Fruit fly (Drosophila melanogaster) whole organism, prepupa: ENCODE measurements around the gene Inx3.
A peak's percentile ranks its signal among the peaks of the same experiment; 100 is the strongest.

Source experiments
- Blimp-1 ChIP-seq: fragments of 200-800 bp; sonication (Bioruptor generic); optimal IDR thresholded peaks from 3 replicates; lab custom pipeline; 2017; ENCODE audit warnings: missing biosample characterization, missing genetic modification characterization, mild to moderate bottlenecking, moderate library complexity, missing genetic modification reagents
- CG10631 ChIP-seq: fragments of 200-800 bp; sonication (Bioruptor generic); optimal IDR thresholded peaks from 2 replicates; lab custom pipeline; 2016; ENCODE audit warnings: missing biosample characterization, missing genetic modification characterization
- CG10669 ChIP-seq: fragments of 200-800 bp; sonication (Bioruptor generic); optimal IDR thresholded peaks from 3 replicates; lab custom pipeline; 2018; ENCODE audit warnings: missing biosample characterization, mild to moderate bottlenecking, missing genetic modification characterization, moderate library complexity
- CG11294 ChIP-seq: fragments of 200-800 bp; sonication (Bioruptor generic); IDR thresholded peaks from 2 replicates; pipeline ENCODE4 v1.3.6; 2022; ENCODE audit warnings: missing biosample characterization, missing genetic modification characterization
- CG11762 ChIP-seq: fragments of 200-800 bp; sonication (Bioruptor generic); optimal IDR thresholded peaks from 3 replicates; lab custom pipeline; 2016; ENCODE audit warnings: missing biosample characterization, missing genetic modification characterization; ENCODE audit not compliant: insufficient read depth
- CG15336 ChIP-seq: fragments of 200-800 bp; sonication (Bioruptor generic); IDR thresholded peaks from 2 replicates; pipeline ENCODE4 v1.3.6; 2022; ENCODE audit warnings: missing biosample characterization, missing genetic modification characterization
- CG16779 ChIP-seq: fragments of 200-800 bp; sonication (Bioruptor generic); optimal IDR thresholded peaks from 3 replicates; lab custom pipeline; 2017; ENCODE audit warnings: missing biosample characterization, mild to moderate bottlenecking, missing genetic modification characterization
- CG3032 ChIP-seq: fragments of 200-800 bp; optimal IDR thresholded peaks from 2 replicates; lab custom pipeline; 2019; ENCODE audit warnings: missing biosample characterization, mild to moderate bottlenecking, missing genetic modification characterization, moderate library complexity
- CG31627 ChIP-seq: fragments of 200-800 bp; sonication (Bioruptor generic); optimal IDR thresholded peaks from 3 replicates; lab custom pipeline; 2016; ENCODE audit warnings: missing biosample characterization, missing genetic modification characterization
- CG34406 ChIP-seq: fragments of 200-800 bp; sonication (Bioruptor generic); optimal IDR thresholded peaks from 3 replicates; lab custom pipeline; 2016; ENCODE audit warnings: missing biosample characterization, missing genetic modification characterization
- CG6276 ChIP-seq: fragments of 200-800 bp; sonication (Bioruptor generic); optimal IDR thresholded peaks from 2 replicates; lab custom pipeline; 2017; ENCODE audit warnings: missing biosample characterization, mild to moderate bottlenecking, missing genetic modification characterization
- CG6808 ChIP-seq: fragments of 200-800 bp; sonication (Bioruptor generic); optimal IDR thresholded peaks from 3 replicates; lab custom pipeline; 2017; ENCODE audit warnings: missing biosample characterization, missing genetic modification characterization, mild to moderate bottlenecking, moderate library complexity, missing genetic modification reagents
- CG7368 ChIP-seq: fragments of 200-800 bp; sonication (Bioruptor generic); optimal IDR thresholded peaks from 3 replicates; lab custom pipeline; 2016; ENCODE audit warnings: missing biosample characterization, missing genetic modification characterization
- CG8632 ChIP-seq: fragments of 200-800 bp; sonication (Bioruptor generic); optimal IDR thresholded peaks from 3 replicates; lab custom pipeline; 2016; ENCODE audit warnings: missing biosample characterization, missing genetic modification characterization
- CG9139 ChIP-seq: fragments of 200-800 bp; sonication (Bioruptor generic); optimal IDR thresholded peaks from 3 replicates; lab custom pipeline; 2017; ENCODE audit warnings: missing biosample characterization, mild to moderate bottlenecking, missing genetic modification characterization
- Eip75B ChIP-seq: fragments of 200-800 bp; sonication (Bioruptor generic); optimal IDR thresholded peaks from 3 replicates; lab custom pipeline; 2016; ENCODE audit warnings: missing biosample characterization, missing genetic modification characterization
- Eip78C ChIP-seq: fragments of 200-800 bp; sonication (Bioruptor generic); peaks from one replicate; lab custom pipeline; 2016; ENCODE audit warnings: missing biosample characterization, missing genetic modification characterization
- Ets21C ChIP-seq: fragments of 200-800 bp; sonication (Bioruptor generic); optimal IDR thresholded peaks from 3 replicates; lab custom pipeline; 2016; ENCODE audit warnings: missing biosample characterization, missing genetic modification characterization
- Ets96B ChIP-seq: fragments of 200-800 bp; optimal IDR thresholded peaks from 2 replicates; lab custom pipeline; 2019; ENCODE audit warnings: missing biosample characterization, mild to moderate bottlenecking, missing genetic modification characterization, moderate library complexity
- Gug ChIP-seq: fragments of 200-800 bp; sonication (Bioruptor generic); IDR thresholded peaks from 2 replicates; pipeline ENCODE4 v1.3.6; 2022; ENCODE audit warnings: missing biosample characterization, missing genetic modification characterization
- Hr38 ChIP-seq: sonication (Bioruptor generic); optimal IDR thresholded peaks from 2 replicates; lab custom pipeline; 2016; ENCODE audit warnings: missing biosample characterization, missing genetic modification characterization
- Hr39 ChIP-seq: fragments of 200-800 bp; sonication (Bioruptor generic); optimal IDR thresholded peaks from 2 replicates; lab custom pipeline; 2016; ENCODE audit warnings: missing biosample characterization, missing genetic modification characterization
- Hr4 ChIP-seq: fragments of 200-800 bp; sonication (Bioruptor generic); optimal IDR thresholded peaks from 3 replicates; lab custom pipeline; 2016; ENCODE audit warnings: missing biosample characterization, missing genetic modification characterization
- Smox ChIP-seq: fragments of 200-800 bp; sonication (Bioruptor generic); optimal IDR thresholded peaks from 3 replicates; lab custom pipeline; 2016; ENCODE audit warnings: missing biosample characterization, missing genetic modification characterization
- Sox14 ChIP-seq: fragments of 200-800 bp; sonication (Bioruptor generic); optimal IDR thresholded peaks from 3 replicates; lab custom pipeline; 2016; ENCODE audit warnings: missing biosample characterization, missing genetic modification characterization
- Sox15 ChIP-seq: fragments of 200-800 bp; sonication (Bioruptor generic); optimal IDR thresholded peaks from 3 replicates; lab custom pipeline; 2016; ENCODE audit warnings: missing biosample characterization, missing genetic modification characterization
- cyc ChIP-seq: fragments of 200-800 bp; sonication (Bioruptor generic); optimal IDR thresholded peaks from 3 replicates; lab custom pipeline; 2016; ENCODE audit warnings: missing biosample characterization, missing genetic modification characterization
- eg ChIP-seq: fragments of 200-800 bp; sonication (Bioruptor generic); IDR thresholded peaks from 3 replicates; pipeline ENCODE4 v1.3.6; 2022; ENCODE audit warnings: missing biosample characterization, missing genetic modification characterization
- esn ChIP-seq: fragments of 200-800 bp; sonication (Bioruptor generic); optimal IDR thresholded peaks from 2 replicates; lab custom pipeline; 2016; ENCODE audit warnings: missing biosample characterization, mild to moderate bottlenecking, missing genetic modification characterization, moderate library complexity
- fd59A ChIP-seq: fragments of 200-800 bp; sonication (Bioruptor generic); optimal IDR thresholded peaks from 2 replicates; lab custom pipeline; 2017; ENCODE audit warnings: missing biosample characterization, mild to moderate bottlenecking, missing genetic modification characterization, missing genetic modification reagents
- fd85E ChIP-seq: fragments of 200-800 bp; sonication (Bioruptor generic); optimal IDR thresholded peaks from 3 replicates; lab custom pipeline; 2016; ENCODE audit warnings: missing biosample characterization, missing genetic modification characterization
- fkh ChIP-seq: fragments of 200-800 bp; sonication (Bioruptor generic); optimal IDR thresholded peaks from 3 replicates; lab custom pipeline; 2017; ENCODE audit warnings: missing biosample characterization, mild to moderate bottlenecking, missing genetic modification characterization, moderate library complexity
- lz ChIP-seq: fragments of 200-800 bp; sonication (Bioruptor generic); optimal IDR thresholded peaks from 3 replicates; lab custom pipeline; 2016; ENCODE audit warnings: missing biosample characterization, missing genetic modification characterization
- pdm3 ChIP-seq: fragments of 200-800 bp; sonication (Bioruptor generic); optimal IDR thresholded peaks from 3 replicates; lab custom pipeline; 2016; ENCODE audit warnings: missing biosample characterization, missing genetic modification characterization
- salr ChIP-seq, 2 experiments: fragments of 200-800 bp; sonication (Bioruptor generic); optimal IDR thresholded peaks; 3 replicates each; lab custom pipeline; 2016 to 2018; ENCODE audit warnings: missing biosample characterization in 2 of 2, missing genetic modification characterization in 2 of 2, mild to moderate bottlenecking in 1 of 2
- spab ChIP-seq: fragments of 200-800 bp; sonication (Bioruptor generic); optimal IDR thresholded peaks from 2 replicates; lab custom pipeline; 2017; ENCODE audit warnings: missing biosample characterization, mild to moderate bottlenecking, missing genetic modification characterization, missing genetic modification reagents
- ss ChIP-seq, 2 experiments: fragments of 200-800 bp; sonication (Bioruptor generic); optimal IDR thresholded peaks; 2 replicates in 1 of 2; 3 replicates in 1 of 2; lab custom pipeline; 2017 to 2018; ENCODE audit warnings: mild to moderate bottlenecking in 2 of 2, missing biosample characterization in 2 of 2, missing genetic modification characterization in 2 of 2, moderate library complexity in 1 of 2
- topi ChIP-seq: fragments of 200-800 bp; sonication (Bioruptor generic); optimal IDR thresholded peaks from 3 replicates; lab custom pipeline; 2016; ENCODE audit warnings: missing biosample characterization, missing genetic modification characterization
- vri ChIP-seq: fragments of 200-800 bp; sonication (Bioruptor generic); optimal IDR thresholded peaks from 3 replicates; lab custom pipeline; 2016; ENCODE audit warnings: missing biosample characterization, mild to moderate bottlenecking, missing genetic modification characterization

The Inx3 gene

DNA sequence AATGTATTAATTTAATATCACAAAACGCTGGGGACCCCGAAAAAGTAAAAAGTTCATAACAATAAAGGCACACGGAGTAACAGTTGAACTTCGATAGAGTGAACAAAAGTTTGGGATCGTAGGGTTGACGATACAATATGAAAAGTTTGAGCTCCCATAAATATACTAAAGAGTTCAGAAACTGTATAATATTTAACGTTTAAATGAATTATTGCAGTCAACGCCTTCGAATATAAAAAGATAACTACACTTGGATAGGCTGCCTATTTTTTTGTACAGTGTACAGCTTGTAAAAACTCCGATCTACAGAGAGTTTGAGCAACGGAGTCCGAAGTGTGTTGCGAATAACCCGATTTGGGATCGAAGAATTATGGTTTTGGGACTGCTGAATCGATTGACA, 28.6 kb downstream of the Inx3 start (continued):
- TF ChIP-seq Smox (GFP tag; lab: Kevin White, UChicago) (no peak), CG10631 (no peak), Sox15 (GFP tag; lab: Kevin White, UChicago) (peak; percentile 31), topi (GFP tag; lab: Kevin White, UChicago) (no peak), Gug (GFP tag; lab: Robert Waterston, UW) (no peak), Hr39 (GFP tag; lab: Kevin White, UChicago) (no peak), spab (GFP tag; lab: Kevin White, UChicago) (no peak), ss (GFP tag; optimal IDR thresholded peaks at IDR 0.05; lab: Kevin White, UChicago) (no peak), Ets21C (GFP tag; lab: Kevin White, UChicago) (no peak), Eip78C (GFP tag; lab: Kevin White, UChicago) (no peak), CG11294 (GFP tag; lab: Robert Waterston, UW) (no peak), Hr38 (GFP tag; lab: Kevin White, UChicago) (no peak), CG11762 (GFP tag; lab: Kevin White, UChicago) (no peak), cyc (GFP tag; lab: Kevin White, UChicago) (peak; percentile 45), CG31627 (GFP tag; lab: Kevin White, UChicago) (peak; percentile 54), eg (GFP tag; lab: Robert Waterston, UW) (no peak), CG8632 (GFP tag; lab: Kevin White, UChicago) (no peak), CG7368 (GFP tag; lab: Kevin White, UChicago) (no peak), Eip75B (GFP tag; lab: Kevin White, UChicago) (no peak), Blimp-1 (GFP tag; lab: Kevin White, UChicago) (no peak), CG34406 (GFP tag; lab: Kevin White, UChicago) (peak; percentile 41), CG15336 (GFP tag; lab: Robert Waterston, UW) (no peak), fd85E (GFP tag; lab: Kevin White, UChicago) (no peak)
- TF ChIP-seq, all 60 proteins: peak for 9

DNA sequence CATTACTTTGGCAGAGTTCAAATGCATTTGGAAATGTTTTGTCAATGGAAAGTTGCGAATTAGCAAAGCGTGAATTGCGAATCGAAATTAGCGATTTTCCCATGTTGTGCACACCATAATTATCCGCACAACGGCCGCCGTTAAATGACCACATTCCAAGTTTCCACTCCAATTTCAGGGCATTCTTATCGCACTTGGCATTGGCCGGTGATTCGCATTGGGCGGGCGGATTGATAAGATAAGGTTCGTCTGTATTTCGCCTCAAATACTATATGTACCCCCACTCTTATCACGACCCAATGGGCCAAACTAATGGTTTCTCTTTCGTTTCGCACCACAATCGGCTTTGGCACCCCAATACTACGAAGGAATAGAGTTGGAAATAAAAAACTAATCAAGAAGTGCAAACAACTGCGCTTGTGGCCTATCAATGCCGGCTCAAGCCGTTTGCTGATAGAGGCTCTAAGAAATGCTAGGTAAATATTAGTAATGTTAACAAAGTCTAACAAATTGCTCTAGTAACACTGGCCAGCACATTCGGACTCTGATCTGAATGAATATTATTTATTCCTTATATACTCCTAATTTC, 29.9 kb downstream of the Inx3 start:
- peak; percentile 72 for TF ChIP-seq fkh (GFP tag; lab: Kevin White, UChicago)
- no peak for TF ChIP-seq CG11294 (GFP tag; lab: Robert Waterston, UW)

DNA sequence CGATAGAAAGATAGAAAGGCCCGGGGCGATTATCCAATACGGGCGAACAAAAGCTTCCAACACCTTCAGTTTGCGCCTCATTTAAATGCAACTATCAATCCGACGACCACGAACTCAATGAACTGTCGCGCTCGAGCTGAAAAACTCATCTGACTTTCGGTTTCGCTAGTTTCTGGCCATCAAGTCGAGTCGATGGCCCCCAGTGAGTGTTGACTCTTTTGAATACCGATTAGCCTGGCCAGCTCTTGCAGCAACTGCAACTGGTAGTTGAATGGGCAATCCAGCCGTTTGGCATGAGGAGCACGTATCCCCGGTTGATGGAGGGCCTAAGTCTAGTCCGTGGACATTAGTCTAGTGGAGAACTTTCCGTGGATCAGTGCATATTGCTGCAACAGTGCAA, 32.1 kb downstream of the Inx3 start:
- TF ChIP-seq Hr39 (GFP tag; lab: Kevin White, UChicago), result no peak
- TF ChIP-seq CG10669 (GFP tag; lab: Kevin White, UChicago), result no peak
- TF ChIP-seq Eip75B (GFP tag; lab: Kevin White, UChicago), result no peak
- no peak for TF ChIP-seq fkh (GFP tag; lab: Kevin White, UChicago)

DNA sequence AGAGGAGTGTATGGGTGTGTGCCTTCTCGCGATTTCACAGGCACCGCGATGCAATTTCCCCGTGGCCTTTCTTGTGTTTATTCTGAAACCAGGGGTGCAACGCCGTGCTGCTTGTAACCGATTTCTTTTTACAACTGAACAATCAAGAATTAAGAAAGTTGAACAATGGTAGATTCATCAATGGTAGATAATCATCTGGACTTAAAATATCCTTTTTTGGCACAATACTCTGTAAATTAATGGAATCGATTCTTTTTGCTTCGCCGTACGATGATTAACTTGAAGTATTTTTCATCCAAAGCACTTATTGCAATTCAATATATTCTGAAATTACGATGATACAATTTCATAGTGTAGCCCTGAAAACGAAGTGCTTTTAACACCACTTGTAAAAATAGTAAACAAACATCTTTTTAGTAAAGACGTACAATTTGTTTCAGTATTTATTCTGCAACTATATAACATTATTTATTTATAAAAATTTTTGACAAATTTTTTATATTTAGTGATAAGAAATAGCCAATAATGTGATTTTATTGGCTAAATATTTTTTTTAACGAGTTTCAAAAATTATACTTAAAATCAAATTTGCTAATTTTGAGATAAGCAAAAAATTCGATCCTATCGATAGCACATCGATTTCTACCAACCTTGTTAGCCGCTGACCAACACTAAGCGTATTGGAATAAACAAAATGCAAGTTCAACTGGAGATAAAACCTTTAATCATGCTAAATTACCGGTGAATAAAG, 39.6 kb downstream of the Inx3 start, which contains the start of the genes CG1523 and CG1647:
Gene CG1523 (minus strand): TSS at position 114 of the 751 bp plus-strand sequence.
Gene CG1647 (plus strand): TSS at position 667 of the 751 bp plus-strand sequence.
- TF ChIP-seq CG11762 (GFP tag; lab: Kevin White, UChicago) (peak; percentile 57), CG16779 (no peak), Sox15 (GFP tag; lab: Kevin White, UChicago) (peak; percentile 66), fd85E (GFP tag; lab: Kevin White, UChicago) (no peak), fd59A (GFP tag; lab: Kevin White, UChicago) (peak; percentile 57), lz (GFP tag; lab: Kevin White, UChicago) (peak; percentile 69), Eip78C (GFP tag; lab: Kevin White, UChicago) (no peak), Blimp-1 (GFP tag; lab: Kevin White, UChicago) (no peak), Sox14 (GFP tag; lab: Kevin White, UChicago) (peak; percentile 83), pdm3 (GFP tag; lab: Kevin White, UChicago) (no peak), Gug (GFP tag; lab: Robert Waterston, UW) (peak; percentile 53), salr (GFP tag; optimal IDR thresholded peaks at IDR 0.05; lab: Kevin White, UChicago) (peak in 1 of 2 experiments; percentile 44), CG3032 (peak; percentile 77), Ets96B (tag; lab: Kevin White, UChicago) (peak; percentile 64), spab (GFP tag; lab: Kevin White, UChicago) (no peak), Hr4 (GFP tag; lab: Kevin White, UChicago) (peak; percentile 73), CG6276 (GFP tag; lab: Kevin White, UChicago) (no peak), CG8632 (GFP tag; lab: Kevin White, UChicago) (peak; percentile 70), esn (GFP tag; lab: Kevin White, UChicago) (peak; percentile 81), CG6808 (GFP tag; lab: Kevin White, UChicago) (no peak), CG10669 (GFP tag; lab: Kevin White, UChicago) (no peak), Hr39 (GFP tag; lab: Kevin White, UChicago) (peak; percentile 76), cyc (GFP tag; lab: Kevin White, UChicago) (peak; percentile 51), CG15336 (GFP tag; lab: Robert Waterston, UW) (peak; percentile 34; the same call in 1 of the 2 replicates), ss (GFP tag; optimal IDR thresholded peaks at IDR 0.05; lab: Kevin White, UChicago) (no peak), CG11294 (GFP tag; lab: Robert Waterston, UW) (peak; percentile 40; the same call in 1 of the 2 replicates), CG9139 (no peak), CG31627 (GFP tag; lab: Kevin White, UChicago) (peak; percentile 76), fkh (GFP tag; lab: Kevin White, UChicago) (peak; percentile 69), vri (no peak), Ets21C (GFP tag; lab: Kevin White, UChicago) (no peak)
